Worm (Caenorhabditis elegans) whole organism, midembryonic: ENCODE results near the gene F13H10.6.

Source experiments
- T22C8.4 ChIP-seq: fragments of 200-800 bp; sonication (Bioruptor generic); IDR thresholded peaks from 2 replicates; pipeline ENCODE4 v1.3.6; 2022; ENCODE audit warnings: missing genetic modification characterization, missing compliant biosample characterization
- med-1 ChIP-seq: sonication (generic microtip); optimal IDR thresholded peaks from 2 replicates; lab custom pipeline; 2017; ENCODE audit warnings: missing genetic modification characterization, mild to moderate bottlenecking, missing compliant biosample characterization, antibody characterized with exemption, missing genetic modification reagents; ENCODE audit not compliant: insufficient read depth

DNA sequence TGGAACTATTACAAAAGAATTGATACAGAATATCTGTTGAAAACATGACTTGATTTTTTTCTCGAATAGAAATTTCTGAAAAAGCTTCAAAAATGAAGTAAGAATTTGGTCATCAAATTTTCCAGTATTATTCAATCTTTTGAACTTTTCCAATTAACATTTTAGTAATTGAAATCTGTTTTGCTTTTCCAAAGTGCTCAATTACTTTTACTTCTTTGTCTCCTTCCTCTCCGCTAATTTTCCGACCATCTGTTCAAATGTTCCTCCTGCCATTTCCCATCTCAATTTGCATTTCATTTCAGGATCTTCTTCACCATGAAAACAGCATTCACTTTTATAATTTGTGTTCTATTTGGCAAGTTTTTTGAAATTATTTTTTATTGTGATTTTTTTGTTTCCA lies 39.8 kb downstream of the F13H10.6 start, which contains the start of gene F36H1.11:
- no peak for TF ChIP-seq T22C8.4 (GFP tag; lab: Robert Waterston, UW)
- TF ChIP-seq med-1 (GFP tag; lab: Kevin White, UChicago): no peak
